Fruit fly (Drosophila melanogaster) whole organism, pupa: ENCODE data around the gene LysD.

ENCODE experiments used
- CG10348 ChIP-seq: fragments of 200-800 bp; sonication (Bioruptor generic); IDR thresholded peaks from 2 replicates; pipeline ENCODE4 v1.3.6; 2022; ENCODE audit warnings: missing biosample characterization, missing genetic modification characterization
- CG14655 ChIP-seq: fragments of 200-800 bp; sonication (Bioruptor generic); optimal IDR thresholded peaks from 3 replicates; lab custom pipeline; 2017; ENCODE audit warnings: mild to moderate bottlenecking, missing biosample characterization, missing genetic modification reagents, missing genetic modification characterization
- CG15710 ChIP-seq: fragments of 200-800 bp; sonication (Bioruptor generic); optimal IDR thresholded peaks from 2 replicates; lab custom pipeline; 2018; ENCODE audit warnings: missing biosample characterization, mild to moderate bottlenecking, missing genetic modification characterization, moderate library complexity
- CG34367 ChIP-seq: fragments of 200-800 bp; sonication (Bioruptor generic); optimal IDR thresholded peaks from 2 replicates; lab custom pipeline; 2018; ENCODE audit warnings: missing biosample characterization, mild to moderate bottlenecking, missing genetic modification characterization
- CG4496 ChIP-seq: fragments of 200-800 bp; sonication (Bioruptor generic); IDR thresholded peaks from 3 replicates; pipeline ENCODE4 v1.3.6; 2022; ENCODE audit warnings: missing biosample characterization, missing genetic modification characterization
- CG8159 ChIP-seq: fragments of 200-800 bp; sonication (Bioruptor generic); optimal IDR thresholded peaks from 3 replicates; lab custom pipeline; 2018; ENCODE audit warnings: missing biosample characterization, mild to moderate bottlenecking, missing genetic modification characterization, moderate library complexity
- CG8301 ChIP-seq: fragments of 200-800 bp; sonication (Bioruptor generic); optimal IDR thresholded peaks from 2 replicates; lab custom pipeline; 2018; ENCODE audit warnings: missing biosample characterization, mild to moderate bottlenecking, missing genetic modification characterization
- CG9948 ChIP-seq: fragments of 200-800 bp; sonication (Bioruptor generic); optimal IDR thresholded peaks from 2 replicates; lab custom pipeline; 2018; ENCODE audit warnings: missing biosample characterization, mild to moderate bottlenecking, missing genetic modification characterization, moderate library complexity
- EcR ChIP-seq: fragments of 200-800 bp; sonication (Bioruptor generic); optimal IDR thresholded peaks from 3 replicates; lab custom pipeline; 2019; ENCODE audit warnings: missing biosample characterization, missing genetic modification characterization, mild to moderate bottlenecking, moderate library complexity, missing genetic modification reagents
- Ets98B ChIP-seq: fragments of 200-800 bp; sonication (Bioruptor generic); IDR thresholded peaks from 2 replicates; pipeline ENCODE4 v1.3.6; 2022; ENCODE audit warnings: missing biosample characterization, missing genetic modification characterization
- Pif1A ChIP-seq: fragments of 200-800 bp; sonication (Bioruptor generic); optimal IDR thresholded peaks from 3 replicates; lab custom pipeline; 2016; ENCODE audit warnings: missing biosample characterization, missing genetic modification characterization
- Snoo ChIP-seq: fragments of 200-800 bp; sonication (Bioruptor generic); optimal IDR thresholded peaks from 3 replicates; lab custom pipeline; 2017; ENCODE audit warnings: missing biosample characterization, mild to moderate bottlenecking, missing genetic modification characterization, inconsistent platforms
- fd96Ca ChIP-seq: fragments of 200-800 bp; sonication (Bioruptor generic); IDR thresholded peaks from 3 replicates; pipeline ENCODE4 v1.3.6; 2022; ENCODE audit warnings: missing biosample characterization, missing genetic modification characterization
- gl ChIP-seq: fragments of 200-800 bp; sonication (Bioruptor generic); optimal IDR thresholded peaks from 2 replicates; lab custom pipeline; 2018; ENCODE audit warnings: missing biosample characterization, mild to moderate bottlenecking, missing genetic modification characterization

- TF ChIP-seq gl (tag; lab: Kevin White, UChicago) (no peak), CG8159 (no peak), CG34367 (tag; lab: Kevin White, UChicago) (no peak), fd96Ca (GFP tag; lab: Robert Waterston, UW) (no peak), CG10348 (GFP tag; lab: Robert Waterston, UW) (no peak), Ets98B (GFP tag; lab: Robert Waterston, UW) (no peak), CG14655 (no peak), CG15710 (tag; lab: Kevin White, UChicago) (no peak), CG4496 (GFP tag; lab: Robert Waterston, UW) (no peak), Snoo (tag; lab: Kevin White, UChicago) (no peak), EcR (GFP tag; lab: Kevin White, UChicago) (no peak), CG9948 (tag; lab: Kevin White, UChicago) (no peak), CG8301 (no peak), Pif1A (GFP tag; lab: Kevin White, UChicago) (no peak)
These were observed at the start of gene LysD for dm6 chr3L:1211096-1211495.
